Worm (Caenorhabditis elegans): ENCODE data around the gene imph-1.

The imph-1 gene

ce11 chrIII:4560393-4560890 is 7.0 kb downstream of the imph-1 start (continued):
- TF ChIP-seq ztf-11 (tag; optimal IDR thresholded peaks at IDR 0.05) (no peak), nhr-43 (tag; optimal IDR thresholded peaks at IDR 0.05; ENCODE audit: poor library complexity, severe bottlenecking) (peak; percentile 69), ceh-82 (tag; optimal IDR thresholded peaks at IDR 0.05) (peak; percentile 63), mdl-1 (tag; optimal IDR thresholded peaks at IDR 0.05) (peak; percentile 11), unc-62 (GFP tag; optimal IDR thresholded peaks at IDR 0.05) (peak; percentile 75), nhr-12 (tag; optimal IDR thresholded peaks at IDR 0.05) (no peak), nhr-23 (tag; optimal IDR thresholded peaks at IDR 0.05) (peak; percentile 95), lsy-12 (tag; optimal IDR thresholded peaks at IDR 0.05) (peak; percentile 81), pqm-1 (tag; optimal IDR thresholded peaks at IDR 0.05) (peak; percentile 14), mml-1 (tag; optimal IDR thresholded peaks at IDR 0.05) (no peak), ceh-9 (tag; optimal IDR thresholded peaks at IDR 0.05) (no peak), egl-5 (tag; optimal IDR thresholded peaks at IDR 0.05) (peak; percentile 90), jun-1 (tag; optimal IDR thresholded peaks at IDR 0.05) (peak; percentile 60), elt-1 (tag; optimal IDR thresholded peaks at IDR 0.05) (no peak), fos-1 (tag; optimal IDR thresholded peaks at IDR 0.05) (no peak), ceh-16 (tag; optimal IDR thresholded peaks at IDR 0.05) (no peak), zag-1 (tag; optimal IDR thresholded peaks at IDR 0.05) (no peak)

DNA sequence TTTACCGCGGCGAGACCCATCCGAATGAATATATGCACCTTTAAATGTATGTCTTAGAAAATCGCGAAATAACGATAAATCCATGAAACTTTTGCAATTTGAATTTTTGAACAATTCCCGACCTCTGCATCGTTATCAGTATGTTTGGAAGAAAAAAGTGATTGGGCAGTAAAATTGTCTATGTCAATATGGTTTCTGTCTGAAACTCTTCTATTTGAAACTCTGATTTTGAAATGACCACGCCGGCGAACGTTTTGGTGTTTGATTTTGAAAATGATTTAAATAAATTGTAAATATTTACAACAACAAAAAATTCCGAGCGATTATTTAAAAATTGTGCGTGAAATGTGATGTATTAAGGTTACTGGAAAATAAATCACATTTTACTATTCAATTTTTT is 7.9 kb downstream of the imph-1 start:
- TF ChIP-seq lsy-12 (tag; optimal IDR thresholded peaks at IDR 0.05) (no peak), ztf-4 (tag; optimal IDR thresholded peaks at IDR 0.05) (no peak), pqm-1 (tag; optimal IDR thresholded peaks at IDR 0.05) (peak; percentile 14), zag-1 (tag; optimal IDR thresholded peaks at IDR 0.05) (no peak), ceh-28 (tag; optimal IDR thresholded peaks at IDR 0.05) (no peak), pha-4 (tag; optimal IDR thresholded peaks at IDR 0.05) (peak; percentile 79), nfya-1 (tag; optimal IDR thresholded peaks at IDR 0.05; ENCODE audit: insufficient read depth) (no peak), lin-39 (tag; optimal IDR thresholded peaks at IDR 0.05) (no peak), sea-2 (GFP tag; optimal IDR thresholded peaks at IDR 0.05) (no peak), elt-2 (tag; optimal IDR thresholded peaks at IDR 0.05) (peak; percentile 26)

ce11 chrIII:4562070-4562788 is 8.8 kb downstream of the imph-1 start, which contains the start of gene pan-1:
TSS of gene pan-1 (plus strand) at chrIII:4562738.
- TF ChIP-seq nhr-67 (tag; optimal IDR thresholded peaks at IDR 0.05) (no peak), nhr-76 (tag; optimal IDR thresholded peaks at IDR 0.05) (no peak), elt-3 (tag; optimal IDR thresholded peaks at IDR 0.05) (no peak), unc-62 (GFP tag; optimal IDR thresholded peaks at IDR 0.05) (peak; percentile 9), jun-1 (tag; optimal IDR thresholded peaks at IDR 0.05) (no peak), nhr-12 (tag; optimal IDR thresholded peaks at IDR 0.05) (no peak), ama-1 (optimal IDR thresholded peaks at IDR 0.05) (peak; percentile 80), mdl-1 (tag; optimal IDR thresholded peaks at IDR 0.05) (no peak), lin-15B (tag; optimal IDR thresholded peaks at IDR 0.05) (no peak), egl-5 (tag; optimal IDR thresholded peaks at IDR 0.05) (peak; percentile 46), pha-4 (tag; optimal IDR thresholded peaks at IDR 0.05) (peak; percentile 66), hmg-11 (tag; optimal IDR thresholded peaks at IDR 0.05) (peak; percentile 89), lin-39 (tag; optimal IDR thresholded peaks at IDR 0.05) (peak; percentile 76), ceh-28 (tag; optimal IDR thresholded peaks at IDR 0.05) (peak; percentile 9), nhr-43 (tag; optimal IDR thresholded peaks at IDR 0.05; ENCODE audit: poor library complexity, severe bottlenecking) (no peak), nhr-25 (tag; optimal IDR thresholded peaks at IDR 0.05) (peak; percentile 51), nhr-23 (tag; optimal IDR thresholded peaks at IDR 0.05) (peak; percentile 72), fkh-10 (GFP tag; optimal IDR thresholded peaks at IDR 0.05) (no peak), nfya-1 (tag; optimal IDR thresholded peaks at IDR 0.05; ENCODE audit: insufficient read depth) (peak; percentile 85), snpc-4 (tag; optimal IDR thresholded peaks at IDR 0.05) (peak; percentile 53), elt-1 (tag; optimal IDR thresholded peaks at IDR 0.05) (no peak), aly-2 (tag; optimal IDR thresholded peaks at IDR 0.05) (no peak), elt-2 (tag; optimal IDR thresholded peaks at IDR 0.05) (peak; percentile 24), ceh-82 (tag; optimal IDR thresholded peaks at IDR 0.05) (peak; percentile 25), sea-2 (GFP tag; optimal IDR thresholded peaks at IDR 0.05) (no peak), lsy-12 (tag; optimal IDR thresholded peaks at IDR 0.05) (peak; percentile 49), daf-12 (tag; optimal IDR thresholded peaks at IDR 0.05) (no peak), ceh-9 (tag; optimal IDR thresholded peaks at IDR 0.05) (no peak)

All from whole organism, L3 larva.